Worm (Caenorhabditis elegans) whole organism, L4/young adult: ENCODE data around the gene glr-7.

Source experiments
- W03F9.2 ChIP-seq: fragments of 150-350 bp; optimal IDR thresholded peaks from 2 replicates; lab custom pipeline; 2014; ENCODE audit warnings: missing biosample characterization, missing genetic modification characterization
- dao-5 ChIP-seq: sonication (generic microtip); optimal IDR thresholded peaks from 2 replicates; lab custom pipeline; 2016; ENCODE audit warnings: missing genotype, missing genetic modification characterization, moderate library complexity, missing compliant biosample characterization
- him-1 ChIP-seq: sonication (generic microtip); optimal IDR thresholded peaks from 2 replicates; lab custom pipeline; 2016; ENCODE audit warnings: missing genotype, missing genetic modification reagents, missing genetic modification characterization, missing compliant biosample characterization

glr-7 gene

ce11 chrX:2435353-2435752 is 15.7 kb upstream of the glr-7 start:
- no peak for TF ChIP-seq dao-5
- no peak for TF ChIP-seq him-1 (tag; lab: Kevin White, UChicago)
- TF ChIP-seq W03F9.2 (tag; lab: Kevin White, UChicago), result no peak

- TF ChIP-seq W03F9.2 (tag; lab: Kevin White, UChicago), result no peak
- no peak for TF ChIP-seq him-1 (tag; lab: Kevin White, UChicago)
- TF ChIP-seq dao-5, result no peak
These were observed 14.1 kb upstream of the glr-7 start for ce11 chrX:2433805-2434204.

DNA sequence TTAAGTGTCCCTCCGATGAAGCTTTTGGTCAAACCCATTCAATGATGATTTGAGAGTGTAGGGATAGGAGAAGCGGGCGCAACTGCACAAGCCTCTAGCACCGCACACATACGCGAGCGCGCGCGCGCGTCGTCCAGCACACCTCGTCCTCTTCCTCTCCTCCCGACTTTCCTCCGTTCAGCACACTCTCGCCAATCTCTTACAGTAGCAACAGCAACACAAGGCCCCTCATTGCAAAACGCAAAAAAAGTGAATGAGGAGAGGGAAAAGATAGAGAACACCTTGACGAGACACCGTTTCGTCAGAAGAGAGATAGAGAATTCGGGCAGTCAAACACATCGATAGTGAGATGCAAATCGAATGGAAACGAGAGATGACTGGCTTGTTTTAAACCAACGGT is 12.8 kb upstream of the glr-7 start:
- TF ChIP-seq him-1 (tag; lab: Kevin White, UChicago), result no peak
- no peak for TF ChIP-seq W03F9.2 (tag; lab: Kevin White, UChicago)
- TF ChIP-seq dao-5, result no peak

DNA sequence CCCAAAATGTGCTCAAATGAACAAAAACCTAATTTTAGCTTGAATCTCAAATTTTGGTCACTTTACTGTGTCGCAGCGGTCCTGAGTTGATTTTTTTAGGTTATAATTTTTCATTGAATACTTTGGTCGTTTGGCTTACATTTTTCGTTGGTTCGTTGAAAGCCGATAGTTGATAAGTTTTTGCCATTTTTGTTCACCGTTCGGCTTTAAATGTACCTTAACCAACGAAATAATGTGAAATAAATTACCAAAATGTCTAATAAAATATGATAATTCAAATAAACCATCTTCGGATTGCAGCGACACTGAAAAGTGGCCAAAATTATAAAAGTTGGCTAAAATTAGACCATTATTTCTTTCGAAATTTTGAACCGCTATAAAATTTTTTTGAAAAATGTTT is 10.6 kb upstream of the glr-7 start:
- no peak for TF ChIP-seq him-1 (tag; lab: Kevin White, UChicago)
- no peak for TF ChIP-seq dao-5
- no peak for TF ChIP-seq W03F9.2 (tag; lab: Kevin White, UChicago)

ce11 chrX:2427404-2427803 is 7.7 kb upstream of the glr-7 start, which contains the start of gene gcy-31:
gcy-31 (minus strand) TSS chrX:2427504.
- no peak for TF ChIP-seq him-1 (tag; lab: Kevin White, UChicago)
- TF ChIP-seq W03F9.2 (tag; lab: Kevin White, UChicago), result no peak
- no peak for TF ChIP-seq dao-5

DNA sequence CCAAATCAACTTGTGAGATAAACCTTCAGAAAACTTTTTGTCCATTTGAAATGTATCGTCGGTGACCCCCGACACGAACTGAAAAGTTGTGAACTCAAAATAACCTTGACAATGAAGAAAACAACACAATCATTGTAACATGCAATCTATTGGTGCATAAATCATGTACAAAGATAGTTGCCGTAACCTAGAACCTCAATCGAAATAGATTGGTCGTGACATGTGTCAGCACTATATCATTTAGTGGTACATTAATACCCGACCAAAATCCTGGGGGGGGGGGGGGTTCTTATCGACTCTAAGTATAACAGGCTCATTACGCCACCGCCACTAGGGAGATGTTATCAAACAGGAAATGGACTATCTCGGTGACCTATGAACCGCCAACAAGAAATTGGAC is 7.3 kb upstream of the glr-7 start:
- no peak for TF ChIP-seq W03F9.2 (tag; lab: Kevin White, UChicago)
- TF ChIP-seq dao-5, result no peak
- no peak for TF ChIP-seq him-1 (tag; lab: Kevin White, UChicago)

- TF ChIP-seq dao-5 (no peak), W03F9.2 (tag; lab: Kevin White, UChicago) (no peak), him-1 (tag; lab: Kevin White, UChicago) (no peak)
These were observed 5.6 kb upstream of the glr-7 start for ce11 chrX:2425284-2425683.

- no peak for TF ChIP-seq dao-5
- no peak for TF ChIP-seq W03F9.2 (tag; lab: Kevin White, UChicago)
- TF ChIP-seq him-1 (tag; lab: Kevin White, UChicago), result no peak
These were observed 2.4 kb upstream of the glr-7 start for ce11 chrX:2422123-2422522.

DNA sequence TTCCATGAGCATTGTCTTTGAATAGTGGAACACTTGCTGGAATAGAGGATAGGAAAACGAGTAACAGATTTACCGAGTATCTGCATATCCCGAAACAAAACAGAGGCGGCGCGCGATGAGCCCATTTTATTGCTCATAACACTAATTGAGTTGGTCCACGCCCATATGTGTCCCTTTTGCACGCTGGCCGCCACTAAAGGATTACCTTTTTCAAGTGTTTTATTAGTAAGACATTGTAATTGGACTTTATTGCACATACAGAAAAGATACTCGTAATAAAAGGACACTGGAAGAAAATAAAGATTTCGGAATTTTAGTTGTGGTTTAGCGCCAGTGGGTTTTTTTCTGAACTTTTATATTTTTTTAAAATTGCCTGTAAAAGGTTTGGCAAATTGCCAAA is 6.4 kb downstream of the glr-7 start, which contains the start of gene hlh-15:
TSS of gene hlh-15 (minus strand) at position 101 of the 400 bp plus-strand sequence.
- TF ChIP-seq him-1 (tag; lab: Kevin White, UChicago) (no peak), W03F9.2 (tag; lab: Kevin White, UChicago) (no peak), dao-5 (no peak)

ce11 chrX:2410978-2411377 is 8.7 kb downstream of the glr-7 start:
- no peak for TF ChIP-seq him-1 (tag; lab: Kevin White, UChicago)
- no peak for TF ChIP-seq dao-5
- TF ChIP-seq W03F9.2 (tag; lab: Kevin White, UChicago), result no peak

DNA sequence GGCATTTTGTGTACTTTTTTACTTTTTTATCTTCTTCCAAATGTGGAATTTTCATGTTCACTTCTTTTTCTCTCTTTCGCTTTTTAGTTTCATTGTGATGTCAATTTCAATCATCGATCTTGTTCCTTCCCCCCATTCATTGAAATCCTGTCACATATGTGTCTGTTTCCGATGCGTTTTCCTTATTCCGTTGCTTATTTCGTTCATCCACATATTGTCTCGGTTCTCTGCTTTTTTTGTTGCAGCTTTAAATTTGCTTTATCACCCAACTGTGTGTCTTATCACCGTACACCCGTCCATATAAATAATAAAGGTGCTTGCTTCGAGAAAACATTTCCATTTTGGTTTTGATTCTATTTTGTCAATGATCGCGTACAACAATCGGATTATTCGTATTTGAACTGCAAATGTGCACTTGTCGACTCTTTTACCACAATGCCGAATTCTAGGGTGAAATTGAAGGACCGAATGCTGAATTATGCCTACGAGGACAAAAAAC is 10.4 kb downstream of the glr-7 start, which contains the start of the genes C43H6.12 and trpp-12:
TSS of gene C43H6.12 (plus strand) at position 365 of the 499 bp plus-strand sequence.
TSS of gene trpp-12 (plus strand) at position 449 of the 499 bp plus-strand sequence.
- TF ChIP-seq him-1 (tag; lab: Kevin White, UChicago), result no peak
- TF ChIP-seq dao-5, result no peak
- TF ChIP-seq W03F9.2 (tag; lab: Kevin White, UChicago), result no peak

DNA sequence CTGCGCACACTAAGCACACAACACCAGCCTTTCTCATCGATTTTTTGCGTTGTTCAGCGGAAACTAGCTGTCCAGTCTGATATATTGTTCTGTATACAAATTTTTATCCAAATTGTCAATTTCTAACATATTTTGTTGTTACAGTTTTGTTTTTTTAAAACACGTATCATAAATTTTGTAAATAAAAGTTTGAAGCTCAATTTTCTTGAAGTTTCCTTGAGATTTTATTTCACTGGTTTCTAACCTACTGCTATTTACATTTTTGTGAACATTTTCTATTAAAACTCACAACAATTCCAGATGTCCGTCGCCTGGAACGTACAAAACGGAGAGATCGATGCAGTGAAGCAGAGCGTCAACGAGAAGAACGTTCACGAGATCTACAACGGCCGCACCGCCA is 12.5 kb downstream of the glr-7 start, which contains the start of gene mtpn-1:
TSS of gene mtpn-1 (plus strand) at position 301 of the 400 bp plus-strand sequence.
- TF ChIP-seq W03F9.2 (tag; lab: Kevin White, UChicago) (no peak), him-1 (tag; lab: Kevin White, UChicago) (no peak), dao-5 (no peak)

DNA sequence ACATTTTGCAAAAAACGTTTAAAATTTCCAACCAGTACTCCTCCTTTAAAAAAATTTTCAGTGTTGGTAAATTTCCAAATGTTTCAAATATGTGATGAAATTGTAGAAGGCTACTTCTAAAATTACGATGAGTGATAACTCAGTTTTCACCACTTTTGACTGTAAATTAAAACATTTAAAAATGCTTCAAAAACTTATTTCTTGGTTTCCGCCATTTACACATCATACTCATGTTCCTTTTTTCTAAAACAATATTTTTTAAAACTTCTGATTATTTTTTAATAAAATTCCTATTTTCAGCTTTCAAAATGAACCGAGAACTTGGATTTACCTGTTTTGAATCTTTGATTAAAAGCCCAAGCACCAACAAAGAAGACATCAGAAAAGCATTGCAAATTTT is 16.0 kb downstream of the glr-7 start, which contains the start of gene C43H6.4:
TSS of gene C43H6.4 (plus strand) at position 301 of the 400 bp plus-strand sequence.
- TF ChIP-seq him-1 (tag; lab: Kevin White, UChicago), result no peak

DNA sequence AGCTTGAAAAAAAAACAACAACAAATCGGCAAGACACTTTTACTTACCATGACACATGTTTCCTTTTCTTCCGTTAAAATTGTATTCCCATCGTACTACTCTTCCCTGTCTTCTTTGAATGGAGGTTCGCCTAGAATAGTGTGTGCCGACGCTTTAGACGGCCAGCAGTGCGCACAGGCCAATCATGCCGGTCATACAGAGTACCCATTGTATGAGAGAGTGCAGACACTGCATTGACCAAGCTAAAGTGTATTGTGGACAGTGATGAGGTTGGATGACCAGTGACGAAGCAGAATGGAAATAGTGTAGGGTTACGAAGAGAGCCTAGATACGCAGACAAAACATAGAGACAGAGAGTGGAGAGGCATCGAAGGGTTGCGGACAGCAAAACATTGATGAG is 17.8 kb downstream of the glr-7 start, which contains the start of gene dhhc-9:
TSS of gene dhhc-9 (minus strand) at position 154 of the 400 bp plus-strand sequence.
- no peak for TF ChIP-seq dao-5
- peak; percentile 6 for TF ChIP-seq him-1 (tag; lab: Kevin White, UChicago)

- no peak for TF ChIP-seq W03F9.2 (tag; lab: Kevin White, UChicago)
These were observed 24.7 kb downstream of the glr-7 start, which contains the start of gene C43H6.6 for ce11 chrX:2394983-2395382. C43H6.6 (plus strand) TSS chrX:2395283.
